Worm (Caenorhabditis elegans) whole organism, L1 larva: ENCODE data around the gene C06H2.2.
"Not testable (repeated sequence)": the region's sequence is repeated elsewhere in the genome, so short reads cannot be mapped to it uniquely, and the experiment has no call there.

ENCODE experiments used
- C04F5.9 ChIP-seq: sonication (generic microtip); optimal IDR thresholded peaks from 2 replicates; lab custom pipeline; 2016; ENCODE audit warnings: missing genetic modification characterization, missing compliant biosample characterization
- alr-1 ChIP-seq: fragments of 200-800 bp; sonication (Bioruptor generic); optimal IDR thresholded peaks from 2 replicates; lab custom pipeline; 2018; ENCODE audit warnings: borderline replicate concordance, mild to moderate bottlenecking, missing genetic modification characterization, missing compliant biosample characterization
- aly-2 ChIP-seq: fragments of 150-350 bp; optimal IDR thresholded peaks from 2 replicates; lab custom pipeline; 2014; ENCODE audit warnings: missing biosample characterization, missing genetic modification characterization
- blmp-1 ChIP-seq: fragments of 150-350 bp; optimal IDR thresholded peaks from 2 replicates; lab custom pipeline; 2014; ENCODE audit warnings: missing biosample characterization, missing genetic modification characterization
- ceh-82 ChIP-seq, 3 experiments: fragments of 150-350 bp in 1 of 3; sonication (generic microtip) in 2 of 3; optimal IDR thresholded peaks; 2 replicates each; lab custom pipeline; 2014 to 2017; ENCODE audit warnings: missing biosample characterization in 3 of 3, missing genetic modification characterization in 3 of 3
- ceh-88 ChIP-seq: fragments of 200-800 bp; sonication (Bioruptor generic); IDR thresholded peaks from 2 replicates; pipeline ENCODE4 v1.3.6; 2022; ENCODE audit warnings: missing genetic modification characterization, missing compliant biosample characterization
- dsc-1 ChIP-seq: sonication (generic microtip); optimal IDR thresholded peaks from 2 replicates; lab custom pipeline; 2016; ENCODE audit warnings: mild to moderate bottlenecking, missing genetic modification characterization, missing compliant biosample characterization
- efl-1 ChIP-seq, 4 experiments: fragments of 150-350 bp; optimal IDR thresholded peaks in 3 of 4; peaks in 1 of 4; 1 replicate in 1 of 4; 2 replicates in 3 of 4; lab custom pipeline; 2014; ENCODE audit warnings: missing biosample characterization in 2 of 4, missing genetic modification characterization in 2 of 4, missing genetic modification reagents in 2 of 4
- egl-27 ChIP-seq, 2 experiments: fragments of 150-350 bp in 1 of 2; sonication (generic microtip); optimal IDR thresholded peaks; 3 replicates each; lab custom pipeline; 2017 to 2018; ENCODE audit warnings: missing biosample characterization in 2 of 2, missing genetic modification characterization in 2 of 2, missing genetic modification reagents in 2 of 2
- elt-3 ChIP-seq, 6 experiments: fragments of 150-350 bp in 1 of 6; sonication (generic microtip); optimal IDR thresholded peaks; 2 replicates each; lab custom pipeline; 2017 to 2018; ENCODE audit warnings: missing biosample characterization in 6 of 6, missing genetic modification characterization in 6 of 6, inconsistent platforms in 1 of 6
- lin-14 ChIP-seq: fragments of 200-800 bp; sonication (Bioruptor generic); optimal IDR thresholded peaks from 2 replicates; lab custom pipeline; 2018; ENCODE audit warnings: mild to moderate bottlenecking, missing genetic modification characterization, moderate library complexity, missing compliant biosample characterization
- lin-35 ChIP-seq, 2 experiments: fragments of 150-350 bp; optimal IDR thresholded peaks; 2 replicates each; lab custom pipeline; 2014; ENCODE audit warnings: missing biosample characterization in 2 of 2, missing genetic modification characterization in 2 of 2, missing genetic modification reagents in 2 of 2
- mdl-1 ChIP-seq, 2 experiments: fragments of 150-350 bp; optimal IDR thresholded peaks; 2 replicates each; lab custom pipeline; 2014 to 2017; ENCODE audit warnings: missing biosample characterization in 2 of 2, missing genetic modification characterization in 2 of 2, inconsistent platforms in 1 of 2
- mef-2 ChIP-seq: fragments of 150-350 bp; optimal IDR thresholded peaks from 2 replicates; lab custom pipeline; 2014; ENCODE audit warnings: missing biosample characterization, missing genetic modification characterization
- mep-1 ChIP-seq: fragments of 150-350 bp; optimal IDR thresholded peaks from 2 replicates; lab custom pipeline; 2014; ENCODE audit warnings: missing biosample characterization, missing genetic modification characterization
- nhr-20 ChIP-seq: sonication (generic microtip); optimal IDR thresholded peaks from 2 replicates; lab custom pipeline; 2016; ENCODE audit warnings: mild to moderate bottlenecking, missing genetic modification characterization, missing compliant biosample characterization
- nhr-237 ChIP-seq: fragments of 150-350 bp; optimal IDR thresholded peaks from 2 replicates; lab custom pipeline; 2014; ENCODE audit warnings: missing biosample characterization, missing genetic modification characterization
- nhr-71 ChIP-seq: sonication (generic microtip); optimal IDR thresholded peaks from 2 replicates; lab custom pipeline; 2016; ENCODE audit warnings: mild to moderate bottlenecking, missing genetic modification characterization, moderate library complexity, missing compliant biosample characterization
- nhr-85 ChIP-seq: sonication (generic microtip); peaks from one replicate; lab custom pipeline; 2016; ENCODE audit warnings: missing genetic modification characterization, inconsistent platforms, missing compliant biosample characterization
- skn-1 ChIP-seq: fragments of 150-350 bp; optimal IDR thresholded peaks from 2 replicates; lab custom pipeline; 2014; ENCODE audit warnings: missing biosample characterization, missing genetic modification characterization
- tbx-2 ChIP-seq: sonication (generic microtip); optimal IDR thresholded peaks from 2 replicates; lab custom pipeline; 2016; ENCODE audit warnings: missing genetic modification characterization, missing compliant biosample characterization
- tlp-1 ChIP-seq: fragments of 150-350 bp; optimal IDR thresholded peaks from 2 replicates; lab custom pipeline; 2014; ENCODE audit warnings: missing biosample characterization, missing genetic modification characterization
- unc-62 ChIP-seq: fragments of 150-350 bp; optimal IDR thresholded peaks from 2 replicates; lab custom pipeline; 2014; ENCODE audit warnings: missing biosample characterization, missing genetic modification reagents, missing genetic modification characterization
- unc-86 ChIP-seq: sonication (generic microtip); optimal IDR thresholded peaks from 2 replicates; lab custom pipeline; 2016; ENCODE audit warnings: missing genetic modification characterization, missing compliant biosample characterization
- xbp-1 ChIP-seq: sonication (generic microtip); optimal IDR thresholded peaks from 2 replicates; lab custom pipeline; 2016; ENCODE audit warnings: missing genetic modification characterization, missing compliant biosample characterization
- ztf-4 ChIP-seq: fragments of 150-350 bp; optimal IDR thresholded peaks from 2 replicates; lab custom pipeline; 2014; ENCODE audit warnings: missing biosample characterization, missing genetic modification characterization

The C06H2.2 gene

DNA sequence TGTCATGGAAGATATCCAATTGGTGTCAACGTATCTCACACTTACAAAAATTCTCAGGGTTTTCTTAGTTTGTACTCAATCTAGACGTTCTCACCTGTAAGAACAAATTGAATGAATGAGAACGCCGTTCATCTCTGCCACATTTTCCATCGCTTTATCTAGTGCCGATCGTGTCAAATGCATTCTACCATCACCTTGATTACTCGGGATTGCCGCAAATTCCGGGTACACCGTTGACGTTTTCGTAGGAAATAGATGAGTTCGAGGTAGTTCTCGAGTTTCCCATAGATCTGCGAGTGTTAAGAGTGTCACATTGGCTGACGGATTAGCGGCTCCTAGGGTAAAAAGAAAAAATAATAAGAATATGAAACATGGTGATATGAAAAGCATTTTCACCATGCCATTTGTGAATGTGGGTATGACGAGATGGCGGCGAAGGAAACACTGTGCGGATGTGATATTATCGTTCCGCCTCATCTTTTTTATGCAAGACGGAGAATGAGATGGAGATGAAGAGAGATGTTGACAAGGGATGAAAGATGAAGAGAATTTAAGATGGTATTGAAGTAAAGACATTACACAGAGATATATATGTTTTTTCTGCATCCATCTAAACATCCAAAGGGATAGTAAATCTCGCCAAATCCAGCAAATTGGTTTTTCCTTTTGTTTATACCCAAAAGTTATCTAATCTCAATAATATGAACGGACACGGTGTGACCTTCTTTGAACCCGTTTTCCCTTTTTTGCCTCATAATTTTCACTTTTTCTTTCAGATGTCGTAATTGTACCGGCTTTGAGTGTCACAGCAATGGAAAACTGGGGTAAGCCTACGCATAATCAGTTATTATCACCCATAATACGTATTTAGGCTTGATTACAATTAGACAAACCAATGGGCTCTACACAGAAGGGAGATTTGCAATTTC, 31.6 kb upstream of the C06H2.2 start, which contains the start of gene lact-8:
TSS of gene lact-8 (minus strand) at position 445 of the 929 bp plus-strand sequence.
- TF ChIP-seq mep-1 (tag; lab: Kevin White, UChicago) (no peak), efl-1 (optimal IDR thresholded peaks at IDR 0.05; lab: Kevin White, UChicago) (no peak), efl-1 (GFP tag; optimal IDR thresholded peaks at IDR 0.05 in 1 of 2; lab: Kevin White, UChicago) (peak in 1 of 2 experiments; percentile 90), lin-14 (GFP tag; lab: Kevin White, UChicago) (peak; percentile 18), alr-1 (tag; lab: Kevin White, UChicago) (no peak), dsc-1 (peak; percentile 25), blmp-1 (tag; lab: Kevin White, UChicago) (peak; percentile 56)
- TF ChIP-seq, all 84 proteins: peak for 4

DNA sequence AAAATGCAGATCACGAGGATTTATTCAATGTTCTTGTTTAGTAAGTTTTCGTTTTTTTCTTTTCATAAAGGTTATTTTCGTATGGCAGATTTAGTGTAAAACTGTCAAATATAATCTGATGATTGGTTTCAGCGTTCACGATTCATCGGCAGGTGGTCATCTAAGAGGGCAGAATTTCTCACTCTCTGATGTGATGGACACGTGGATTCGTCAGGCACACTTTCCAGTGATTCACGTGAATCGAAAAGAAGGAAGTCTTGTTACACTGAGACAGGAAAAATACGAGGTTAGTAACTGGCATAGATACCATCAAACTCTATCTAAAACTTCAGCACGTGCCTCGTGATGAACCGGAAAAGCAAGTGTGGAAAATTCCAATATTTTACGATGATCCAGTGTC, 30.3 kb upstream of the C06H2.2 start:
- TF ChIP-seq tlp-1 (tag; lab: Kevin White, UChicago), result no peak
- peak in 1 of 6 experiments; percentile 28 for TF ChIP-seq elt-3 (tag; optimal IDR thresholded peaks at IDR 0.05; lab: Kevin White, UChicago)
- peak; percentile 3 for TF ChIP-seq nhr-71 (tag; lab: Kevin White, UChicago)
- peak; percentile 26 for TF ChIP-seq nhr-20 (tag; lab: Kevin White, UChicago)
- TF ChIP-seq alr-1 (tag; lab: Kevin White, UChicago), result no peak
- TF ChIP-seq nhr-85, result peak; percentile 81
- TF ChIP-seq blmp-1 (tag; lab: Kevin White, UChicago), result peak; percentile 19
- TF ChIP-seq lin-35 (GFP tag; optimal IDR thresholded peaks at IDR 0.05; lab: Kevin White, UChicago), result peak in 1 of 2 experiments; percentile 29
- TF ChIP-seq C04F5.9 (tag; lab: Kevin White, UChicago), result no peak
- TF ChIP-seq mdl-1 (tag; optimal IDR thresholded peaks at IDR 0.05; lab: Kevin White, UChicago), result peak in 1 of 2 experiments; percentile 22
- peak; percentile 24 for TF ChIP-seq tbx-2 (tag; lab: Kevin White, UChicago)
- TF ChIP-seq efl-1 (optimal IDR thresholded peaks at IDR 0.05; lab: Kevin White, UChicago), result no peak
- peak in 1 of 2 experiments; percentile 39 for TF ChIP-seq efl-1 (GFP tag; optimal IDR thresholded peaks at IDR 0.05 in 1 of 2; lab: Kevin White, UChicago)
- TF ChIP-seq lin-14 (GFP tag; lab: Kevin White, UChicago), result peak; percentile 57

DNA sequence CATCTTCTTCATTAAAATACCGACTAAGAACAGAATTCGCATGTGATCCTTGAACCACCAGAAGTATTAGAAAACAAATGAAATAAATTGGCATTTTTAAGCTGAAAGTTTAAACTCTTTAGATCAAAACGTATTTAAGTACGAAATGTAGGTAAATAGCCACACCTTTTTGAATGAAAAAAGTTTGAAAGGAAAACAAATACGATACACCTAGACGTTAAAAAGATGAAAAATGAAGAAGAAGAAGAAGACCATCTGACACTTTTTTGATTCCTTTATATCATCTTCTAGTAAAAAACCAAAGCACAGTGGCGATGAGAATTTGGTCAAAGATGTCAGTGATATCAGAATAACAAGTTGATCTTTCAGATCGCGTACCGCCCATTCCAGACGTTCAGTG, 29.1 kb upstream of the C06H2.2 start, which contains the start of gene Y42A5A.3:
TSS of gene Y42A5A.3 (minus strand) at position 101 of the 400 bp plus-strand sequence.
- TF ChIP-seq blmp-1 (tag; lab: Kevin White, UChicago), result peak; percentile 5
- no peak for TF ChIP-seq lin-14 (GFP tag; lab: Kevin White, UChicago)
- TF ChIP-seq elt-3 (tag; optimal IDR thresholded peaks at IDR 0.05; lab: Kevin White, UChicago), result peak in 1 of 6 experiments; percentile 21
- no peak for TF ChIP-seq ztf-4 (tag; lab: Kevin White, UChicago)

DNA sequence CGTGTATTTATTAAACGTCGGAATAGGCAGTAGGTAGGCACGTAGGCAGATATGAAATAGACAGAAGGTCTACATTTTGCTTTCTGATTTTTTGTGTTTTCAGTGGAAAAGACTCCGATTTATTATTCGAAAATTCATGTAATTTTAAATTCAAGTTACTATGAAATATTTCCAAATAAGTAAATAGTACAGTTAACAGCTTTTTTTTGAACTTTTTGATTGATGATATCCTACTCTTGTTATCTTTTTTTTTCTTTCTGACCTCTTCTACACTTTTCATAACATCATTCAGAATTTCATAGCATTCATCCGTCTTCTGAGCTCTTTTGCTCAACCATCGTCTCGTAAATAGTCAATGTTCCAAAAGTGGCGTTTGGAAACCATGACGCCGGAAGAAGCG, 26.4 kb upstream of the C06H2.2 start, which contains the start of gene cdkl-1:
TSS of gene cdkl-1 (plus strand) at position 301 of the 400 bp plus-strand sequence.
- TF ChIP-seq ceh-88 (no peak), nhr-237 (tag; lab: Kevin White, UChicago) (no peak), nhr-20 (tag; lab: Kevin White, UChicago) (no peak), skn-1 (tag; lab: Kevin White, UChicago) (no peak)

DNA sequence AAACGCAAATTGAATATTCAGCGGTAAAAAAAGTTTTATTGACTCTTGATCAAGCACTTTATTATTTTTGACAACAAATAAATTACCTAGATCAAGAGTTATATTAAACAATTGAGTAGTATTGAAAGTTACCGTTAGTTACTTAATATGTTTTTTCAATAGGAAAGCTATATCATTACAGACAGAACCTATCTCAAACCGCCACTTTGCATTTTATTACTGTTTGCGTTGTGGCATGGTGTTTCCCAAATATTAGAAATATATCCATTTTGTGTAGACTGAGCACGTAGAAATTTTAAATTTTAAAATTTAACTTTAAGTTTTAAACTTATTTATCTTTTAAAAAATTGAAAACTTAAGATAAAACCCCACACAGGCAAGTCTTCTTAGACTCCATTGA, 20.6 kb upstream of the C06H2.2 start:
- TF ChIP-seq unc-86 (tag; lab: Kevin White, UChicago), result no peak
- no peak for TF ChIP-seq ceh-82 (tag; optimal IDR thresholded peaks at IDR 0.05; lab: Kevin White, UChicago)
- TF ChIP-seq mef-2, result no peak
- no peak for TF ChIP-seq aly-2 (tag; lab: Kevin White, UChicago)

DNA sequence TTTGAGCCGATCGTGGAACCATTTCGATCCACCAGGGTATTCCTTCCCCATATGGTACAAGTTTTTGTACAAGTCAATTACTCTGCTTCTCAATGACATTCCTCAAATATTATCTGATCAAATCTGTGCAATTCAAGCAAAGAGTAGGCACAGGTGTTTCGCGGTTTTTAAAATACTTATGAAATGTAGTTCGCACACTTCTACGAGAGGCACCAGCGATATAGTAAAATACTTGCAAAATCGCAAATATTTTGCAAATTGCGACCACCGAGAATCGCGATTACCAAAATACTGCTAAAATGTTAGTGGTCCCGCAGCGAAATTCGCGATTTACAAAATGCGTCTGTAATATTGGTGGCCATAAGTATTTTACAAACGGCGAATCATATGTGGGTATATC, 15.4 kb upstream of the C06H2.2 start, which contains the start of gene Y42A5A.5:
TSS of gene Y42A5A.5 (minus strand) at position 101 of the 400 bp plus-strand sequence.
- not testable (repeated sequence) for TF ChIP-seq egl-27 (tag; optimal IDR thresholded peaks at IDR 0.05; lab: Kevin White, UChicago); xbp-1; unc-62 (GFP tag; lab: Kevin White, UChicago)
- TF ChIP-seq, all 84 proteins: peak for 0; not testable (repeated sequence) for 84
